Fruit fly (Drosophila melanogaster) S2 (cell line): Measurements from ENCODE around the gene Muc4B.

Experiments used
- CG8478 ChIP-seq: fragments of >200 bp; optimal IDR thresholded peaks from 2 replicates; lab custom pipeline; 2018
- CTCF ChIP-seq, 2 experiments: fragments of >200 bp; optimal IDR thresholded peaks; 2 replicates each; lab custom pipeline; 2018

dm6 chrX:4262661-4263060 lies 16.7 kb upstream of the Muc4B start:
- TF ChIP-seq CG8478 (lab: Kevin White, UChicago) = no peak
- TF ChIP-seq CTCF (optimal IDR thresholded peaks at IDR 0.05; lab: Kevin White, UChicago) = no peak
